Fruit fly (Drosophila melanogaster) whole organism, embryonic: ENCODE measurements around the gene Cerk.

Experiments
- Asciz ChIP-seq: fragments of 200-800 bp; sonication (Bioruptor generic); optimal IDR thresholded peaks from 2 replicates; lab custom pipeline; 2017; ENCODE audit warnings: missing biosample characterization, mild to moderate bottlenecking, missing genetic modification characterization, missing genetic modification reagents
- Blimp-1 ChIP-seq: fragments of 200-800 bp; sonication (Bioruptor generic); optimal IDR thresholded peaks from 3 replicates; lab custom pipeline; 2018; ENCODE audit warnings: missing biosample characterization, missing genetic modification characterization, mild to moderate bottlenecking, moderate library complexity, missing genetic modification reagents
- C15 ChIP-seq: fragments of 200-800 bp; sonication (Bioruptor generic); IDR thresholded peaks from 3 replicates; pipeline ENCODE4 v1.3.6; 2022; ENCODE audit warnings: missing biosample characterization, missing genetic modification characterization
- CG10267 ChIP-seq: fragments of 200-800 bp; sonication (Bioruptor generic); optimal IDR thresholded peaks from 2 replicates; lab custom pipeline; 2018; ENCODE audit warnings: missing biosample characterization, mild to moderate bottlenecking, missing genetic modification characterization, moderate library complexity
- CG10366 ChIP-seq: fragments of 200-800 bp; sonication (Bioruptor generic); IDR thresholded peaks from 2 replicates; pipeline ENCODE4 v1.3.6; 2022; ENCODE audit warnings: missing biosample characterization, missing genetic modification characterization
- CG10543 ChIP-seq: fragments of 200-800 bp; sonication (Bioruptor generic); optimal IDR thresholded peaks from 3 replicates; lab custom pipeline; 2017; ENCODE audit warnings: missing biosample characterization, mild to moderate bottlenecking, missing genetic modification characterization, moderate library complexity
- CG10654 ChIP-seq: fragments of 200-800 bp; sonication (Bioruptor generic); optimal IDR thresholded peaks from 2 replicates; lab custom pipeline; 2016; ENCODE audit warnings: missing biosample characterization, missing genetic modification characterization
- CG11247 ChIP-seq: fragments of 200-800 bp; sonication (Bioruptor generic); IDR thresholded peaks from 2 replicates; pipeline ENCODE4 v1.3.6; 2022; ENCODE audit warnings: missing biosample characterization, missing genetic modification characterization
- CG12155 ChIP-seq: fragments of 200-800 bp; sonication (Bioruptor generic); optimal IDR thresholded peaks from 3 replicates; lab custom pipeline; 2016; ENCODE audit warnings: missing biosample characterization, missing genetic modification characterization
- CG13894 ChIP-seq: fragments of 200-800 bp; sonication (Bioruptor generic); optimal IDR thresholded peaks from 3 replicates; lab custom pipeline; 2018; ENCODE audit warnings: missing biosample characterization, mild to moderate bottlenecking, missing genetic modification characterization, moderate library complexity
- CG15514 ChIP-seq: fragments of 200-800 bp; sonication (Bioruptor generic); optimal IDR thresholded peaks from 3 replicates; lab custom pipeline; 2017; ENCODE audit warnings: missing biosample characterization, missing genetic modification characterization, mild to moderate bottlenecking, moderate library complexity, missing genetic modification reagents
- CG17328 ChIP-seq: fragments of 200-800 bp; sonication (Bioruptor generic); IDR thresholded peaks from 2 replicates; pipeline ENCODE4 v1.3.6; 2022; ENCODE audit warnings: missing biosample characterization, missing genetic modification characterization
- CG17361 ChIP-seq: fragments of 200-800 bp; sonication (Bioruptor generic); IDR thresholded peaks from 3 replicates; pipeline ENCODE4 v1.3.6; 2022; ENCODE audit warnings: missing biosample characterization, missing genetic modification characterization
- CG17385 ChIP-seq: fragments of 200-800 bp; sonication (Bioruptor generic); optimal IDR thresholded peaks from 3 replicates; lab custom pipeline; 2018; ENCODE audit warnings: missing biosample characterization, mild to moderate bottlenecking, missing genetic modification characterization
- CG17829 ChIP-seq: fragments of 200-800 bp; optimal IDR thresholded peaks from 2 replicates; lab custom pipeline; 2019; ENCODE audit warnings: missing biosample characterization, mild to moderate bottlenecking, missing genetic modification characterization, moderate library complexity
- CG18619 ChIP-seq: fragments of 200-800 bp; sonication (Bioruptor generic); optimal IDR thresholded peaks from 3 replicates; lab custom pipeline; 2017; ENCODE audit warnings: missing biosample characterization, mild to moderate bottlenecking, missing genetic modification characterization
- CG2120 ChIP-seq: fragments of 200-800 bp; sonication (Bioruptor generic); optimal IDR thresholded peaks from 3 replicates; lab custom pipeline; 2016; ENCODE audit warnings: missing biosample characterization, missing genetic modification characterization
- CG2875 ChIP-seq: fragments of 200-800 bp; sonication (Bioruptor generic); optimal IDR thresholded peaks from 2 replicates; lab custom pipeline; 2017; ENCODE audit warnings: missing biosample characterization, mild to moderate bottlenecking, missing genetic modification characterization, missing genetic modification reagents
- CG30403 ChIP-seq: fragments of 200-800 bp; sonication (Bioruptor generic); optimal IDR thresholded peaks from 3 replicates; lab custom pipeline; 2016; ENCODE audit warnings: missing biosample characterization, missing genetic modification characterization
- CG31388 ChIP-seq: fragments of 200-800 bp; sonication (Bioruptor generic); optimal IDR thresholded peaks from 2 replicates; lab custom pipeline; 2016; ENCODE audit warnings: missing biosample characterization, missing genetic modification characterization
- CG32532 ChIP-seq: fragments of 200-800 bp; sonication (Bioruptor generic); IDR thresholded peaks from 2 replicates; pipeline ENCODE4 v1.3.6; 2022; ENCODE audit warnings: missing biosample characterization, missing genetic modification characterization
- CG4707 ChIP-seq: fragments of 200-800 bp; sonication (Bioruptor generic); optimal IDR thresholded peaks from 2 replicates; lab custom pipeline; 2018; ENCODE audit warnings: missing biosample characterization, mild to moderate bottlenecking, missing genetic modification characterization, moderate library complexity
- CG5180 ChIP-seq: fragments of 200-800 bp; sonication (Bioruptor generic); optimal IDR thresholded peaks from 3 replicates; lab custom pipeline; 2017; ENCODE audit warnings: missing biosample characterization, missing genetic modification characterization, mild to moderate bottlenecking, moderate library complexity, missing genetic modification reagents
- CG8924 ChIP-seq: fragments of 200-800 bp; optimal IDR thresholded peaks from 3 replicates; lab custom pipeline; 2019; ENCODE audit warnings: missing biosample characterization, mild to moderate bottlenecking, missing genetic modification characterization, moderate library complexity
- CG9437 ChIP-seq: fragments of 200-800 bp; sonication (Bioruptor generic); optimal IDR thresholded peaks from 2 replicates; lab custom pipeline; 2018; ENCODE audit warnings: missing biosample characterization, mild to moderate bottlenecking, missing genetic modification characterization
- Dip2 ChIP-seq: fragments of 200-800 bp; sonication (Bioruptor generic); IDR thresholded peaks from 2 replicates; pipeline ENCODE4 v1.3.6; 2022; ENCODE audit warnings: missing biosample characterization, missing genetic modification characterization
- Fer2 ChIP-seq: fragments of 200-800 bp; sonication (Bioruptor generic); optimal IDR thresholded peaks from 2 replicates; lab custom pipeline; 2018; ENCODE audit warnings: missing biosample characterization, mild to moderate bottlenecking, missing genetic modification characterization, moderate library complexity
- HHEX ChIP-seq: fragments of 200-800 bp; sonication (Bioruptor generic); optimal IDR thresholded peaks from 3 replicates; lab custom pipeline; 2017; ENCODE audit warnings: missing biosample characterization, mild to moderate bottlenecking, missing genetic modification characterization, missing genetic modification reagents
- Hmr ChIP-seq: fragments of 200-800 bp; sonication (Bioruptor generic); optimal IDR thresholded peaks from 3 replicates; lab custom pipeline; 2017; ENCODE audit warnings: mild to moderate bottlenecking, missing biosample characterization, missing genetic modification reagents, missing genetic modification characterization
- Hr51 ChIP-seq, 2 experiments: fragments of 200-800 bp; sonication (Bioruptor generic); optimal IDR thresholded peaks; 2 replicates in 1 of 2; 3 replicates in 1 of 2; lab custom pipeline; 2016 to 2018; ENCODE audit warnings: missing biosample characterization in 2 of 2, missing genetic modification characterization in 2 of 2, mild to moderate bottlenecking in 1 of 2, moderate library complexity in 1 of 2
- Hsf ChIP-seq: fragments of 200-800 bp; sonication (Bioruptor generic); optimal IDR thresholded peaks from 3 replicates; lab custom pipeline; 2016; ENCODE audit warnings: missing biosample characterization, missing genetic modification characterization
- Meics ChIP-seq: fragments of 200-800 bp; sonication (Bioruptor generic); optimal IDR thresholded peaks from 2 replicates; lab custom pipeline; 2017; ENCODE audit warnings: missing biosample characterization, mild to moderate bottlenecking, missing genetic modification characterization
- Rx ChIP-seq: fragments of 200-800 bp; sonication (Bioruptor generic); IDR thresholded peaks from 2 replicates; pipeline ENCODE4 v1.3.6; 2022; ENCODE audit warnings: missing biosample characterization, missing genetic modification characterization
- Tbp ChIP-seq: fragments of >200 bp; optimal IDR thresholded peaks from 2 replicates; lab custom pipeline; 2018; ENCODE audit warnings: missing biosample characterization, missing genetic modification characterization
- az2 ChIP-seq: fragments of 200-800 bp; sonication (Bioruptor generic); optimal IDR thresholded peaks from 3 replicates; lab custom pipeline; 2016; ENCODE audit warnings: missing biosample characterization, missing genetic modification characterization
- dmrt99B ChIP-seq: fragments of 200-800 bp; sonication (Bioruptor generic); optimal IDR thresholded peaks from 2 replicates; lab custom pipeline; 2018; ENCODE audit warnings: missing biosample characterization, mild to moderate bottlenecking, missing genetic modification characterization, moderate library complexity
- eve ChIP-seq, 2 experiments: fragments of >200 bp; optimal IDR thresholded peaks; 2 replicates each; lab custom pipeline; 2017; ENCODE audit warnings: missing biosample characterization in 2 of 2, missing genetic modification characterization in 2 of 2
- fd96Cb ChIP-seq: fragments of 200-800 bp; sonication (Bioruptor generic); optimal IDR thresholded peaks from 2 replicates; lab custom pipeline; 2018; ENCODE audit warnings: missing biosample characterization, mild to moderate bottlenecking, missing genetic modification characterization, moderate library complexity
- gcm ChIP-seq: fragments of 200-800 bp; sonication (Bioruptor generic); optimal IDR thresholded peaks from 2 replicates; lab custom pipeline; 2019; ENCODE audit warnings: missing biosample characterization, mild to moderate bottlenecking, missing genetic modification characterization, moderate library complexity
- gsb ChIP-seq: fragments of 200-800 bp; sonication (Bioruptor generic); IDR thresholded peaks from 2 replicates; pipeline ENCODE4 v1.3.6; 2022; ENCODE audit warnings: missing biosample characterization, missing genetic modification characterization
- ken ChIP-seq: fragments of 200-800 bp; sonication (Bioruptor generic); IDR thresholded peaks from 3 replicates; pipeline ENCODE4 v1.3.6; 2022; ENCODE audit warnings: missing biosample characterization, missing genetic modification characterization
- lilli ChIP-seq: fragments of 200-800 bp; sonication (Bioruptor generic); optimal IDR thresholded peaks from 3 replicates; lab custom pipeline; 2016; ENCODE audit warnings: missing biosample characterization, missing genetic modification characterization
- mam ChIP-seq: fragments of 200-800 bp; sonication (Bioruptor generic); optimal IDR thresholded peaks from 3 replicates; lab custom pipeline; 2016; ENCODE audit warnings: missing biosample characterization, missing genetic modification characterization
- nau ChIP-seq: fragments of 200-800 bp; sonication (Bioruptor generic); optimal IDR thresholded peaks from 3 replicates; lab custom pipeline; 2017; ENCODE audit warnings: missing biosample characterization, mild to moderate bottlenecking, missing genetic modification characterization, missing genetic modification reagents
- sens ChIP-seq: fragments of 200-800 bp; sonication (Bioruptor generic); peaks from one replicate; lab custom pipeline; 2016; ENCODE audit warnings: missing biosample characterization, missing genetic modification characterization
- sob ChIP-seq: fragments of 200-800 bp; sonication (Bioruptor generic); IDR thresholded peaks from 2 replicates; pipeline ENCODE4 v1.3.6; 2022; ENCODE audit warnings: missing biosample characterization, missing genetic modification characterization
- tgo ChIP-seq: fragments of 200-800 bp; sonication (Bioruptor generic); IDR thresholded peaks from 3 replicates; pipeline ENCODE4 v1.3.6; 2022; ENCODE audit warnings: missing biosample characterization, missing genetic modification characterization
- tin ChIP-seq: fragments of 200-800 bp; sonication (Bioruptor generic); optimal IDR thresholded peaks from 3 replicates; lab custom pipeline; 2016; ENCODE audit warnings: missing biosample characterization, missing genetic modification characterization
- vfl ChIP-seq: fragments of 200-800 bp; sonication (Bioruptor generic); optimal IDR thresholded peaks from 2 replicates; lab custom pipeline; 2016; ENCODE audit warnings: missing biosample characterization, missing genetic modification characterization
- zfh2 ChIP-seq: fragments of 200-800 bp; sonication (Bioruptor generic); optimal IDR thresholded peaks from 2 replicates; lab custom pipeline; 2016; ENCODE audit warnings: missing biosample characterization, missing genetic modification characterization

Cerk gene

dm6 chr3R:5412987-5413386, 44.9 kb upstream of the Cerk start:
- TF ChIP-seq tgo (GFP tag; lab: Robert Waterston, UW) = peak; percentile 30; the same call in 1 of the 3 replicates
- peak; percentile 69 for TF ChIP-seq CG2120 (GFP tag; lab: Kevin White, UChicago)
- peak; percentile 2 for TF ChIP-seq CG2875
- no peak for TF ChIP-seq eve (GFP tag; optimal IDR thresholded peaks at IDR 0.05; lab: Kevin White, UChicago)
- peak; percentile 15 for TF ChIP-seq Fer2 (tag; lab: Kevin White, UChicago)
- no peak for TF ChIP-seq CG31388 (GFP tag; lab: Kevin White, UChicago)
- peak; percentile 69; the same call in 1 of the 3 replicates for TF ChIP-seq CG17361 (GFP tag; lab: Robert Waterston, UW)
- TF ChIP-seq tin = peak; percentile 4
- TF ChIP-seq CG4707 (GFP tag; lab: Kevin White, UChicago) = no peak
- TF ChIP-seq CG32532 (GFP tag; lab: Robert Waterston, UW) = 0 out of 2 replicates have a peak, but pooled peaks have one; percentile 24
- no peak for TF ChIP-seq Dip2
- TF ChIP-seq Hr51 (GFP tag; optimal IDR thresholded peaks at IDR 0.05; lab: Kevin White, UChicago) = peak in 1 of 2 experiments; percentile 71
- TF ChIP-seq dmrt99B (tag; lab: Kevin White, UChicago) = peak; percentile 69
- peak; percentile 21; the same call in 1 of the 2 replicates for TF ChIP-seq CG17328 (GFP tag; lab: Robert Waterston, UW)
- peak; percentile 15 for TF ChIP-seq CG10654 (GFP tag; lab: Kevin White, UChicago)
- peak; percentile 44 for TF ChIP-seq CG17829 (tag; lab: Kevin White, UChicago)
- peak; percentile 10 for TF ChIP-seq CG12155
- TF ChIP-seq CG5180 = peak; percentile 12
- TF ChIP-seq CG9437 (GFP tag; lab: Kevin White, UChicago) = peak; percentile 26
- peak; percentile 24; the same call in 1 of the 2 replicates for TF ChIP-seq sob (GFP tag; lab: Robert Waterston, UW)
- peak; percentile 31 for TF ChIP-seq CG30403 (GFP tag; lab: Kevin White, UChicago)
- peak; percentile 87 for TF ChIP-seq sens (GFP tag; lab: Kevin White, UChicago)
- peak; percentile 1 for TF ChIP-seq CG15514
- peak; percentile 41 for TF ChIP-seq CG18619 (GFP tag; lab: Kevin White, UChicago)
- 0 out of 3 replicates have a peak, but pooled peaks have one; percentile 33 for TF ChIP-seq C15 (GFP tag; lab: Robert Waterston, UW)
- TF ChIP-seq Meics = peak; percentile 64
- peak; percentile 20 for TF ChIP-seq zfh2 (GFP tag; lab: Kevin White, UChicago)
- TF ChIP-seq CG8924 = peak; percentile 47
- 0 out of 3 replicates have a peak, but pooled peaks have one; percentile 37 for TF ChIP-seq ken (GFP tag; lab: Robert Waterston, UW)
- TF ChIP-seq HHEX = peak; percentile 47
- TF ChIP-seq CG10366 (GFP tag; lab: Robert Waterston, UW) = peak; percentile 16; the same call in 1 of the 2 replicates
- no peak for TF ChIP-seq gsb (GFP tag; lab: Robert Waterston, UW)
- peak; percentile 6 for TF ChIP-seq mam
- peak; percentile 19 for TF ChIP-seq az2 (GFP tag; lab: Kevin White, UChicago)
- no peak for TF ChIP-seq nau
- no peak for TF ChIP-seq gcm (GFP tag; lab: Kevin White, UChicago)
- TF ChIP-seq CG11247 = no peak
- peak; percentile 70 for TF ChIP-seq Hmr (GFP tag; lab: Kevin White, UChicago)
- peak; percentile 52 for TF ChIP-seq Hsf
- TF ChIP-seq CG10267 (tag; lab: Kevin White, UChicago) = peak; percentile 23
- no peak for TF ChIP-seq Rx (GFP tag; lab: Robert Waterston, UW)
- no peak for TF ChIP-seq Tbp (GFP tag; lab: Kevin White, UChicago)
- TF ChIP-seq Blimp-1 (GFP tag; lab: Kevin White, UChicago) = peak; percentile 30
- peak; percentile 16 for TF ChIP-seq CG10543 (GFP tag; lab: Kevin White, UChicago)
- TF ChIP-seq CG13894 (tag; lab: Kevin White, UChicago) = no peak
- TF ChIP-seq Asciz (GFP tag; lab: Kevin White, UChicago) = peak; percentile 47
- peak; percentile 23 for TF ChIP-seq lilli (GFP tag; lab: Kevin White, UChicago)
- peak; percentile 43 for TF ChIP-seq CG17385 (GFP tag; lab: Kevin White, UChicago)
- peak; percentile 33 for TF ChIP-seq fd96Cb (tag; lab: Kevin White, UChicago)
- TF ChIP-seq vfl (GFP tag; lab: Kevin White, UChicago) = no peak
